Fruit fly (Drosophila melanogaster) whole organism, embryonic: Measurements from ENCODE around the gene Tango9.

Source experiments
- ATbp ChIP-seq: fragments of 200-800 bp; sonication (Bioruptor generic); optimal IDR thresholded peaks from 2 replicates; lab custom pipeline; 2017; ENCODE audit warnings: missing biosample characterization, mild to moderate bottlenecking, missing genetic modification characterization, missing genetic modification reagents
- Aef1 ChIP-seq: fragments of 200-800 bp; sonication (Bioruptor generic); IDR thresholded peaks from 3 replicates; pipeline ENCODE4 v1.3.6; 2022; ENCODE audit warnings: missing biosample characterization, missing genetic modification characterization
- BEAF-32 ChIP-seq: fragments of 200-800 bp; sonication (Bioruptor generic); optimal IDR thresholded peaks from 3 replicates; lab custom pipeline; 2017; ENCODE audit warnings: missing biosample characterization, missing genetic modification characterization, mild to moderate bottlenecking, moderate library complexity, missing genetic modification reagents
- Bgb ChIP-seq: fragments of 200-800 bp; sonication (Bioruptor generic); IDR thresholded peaks from 2 replicates; pipeline ENCODE4 v1.3.6; 2022; ENCODE audit warnings: missing biosample characterization, missing genetic modification characterization; ENCODE audit not compliant: partially characterized antibody
- Blimp-1 ChIP-seq: fragments of 200-800 bp; sonication (Bioruptor generic); optimal IDR thresholded peaks from 3 replicates; lab custom pipeline; 2018; ENCODE audit warnings: missing biosample characterization, missing genetic modification characterization, mild to moderate bottlenecking, moderate library complexity, missing genetic modification reagents
- Bteb2 ChIP-seq: fragments of 200-800 bp; sonication (Bioruptor generic); optimal IDR thresholded peaks from 2 replicates; lab custom pipeline; 2016; ENCODE audit warnings: missing biosample characterization, missing genetic modification characterization
- CG10366 ChIP-seq: fragments of 200-800 bp; sonication (Bioruptor generic); IDR thresholded peaks from 2 replicates; pipeline ENCODE4 v1.3.6; 2022; ENCODE audit warnings: missing biosample characterization, missing genetic modification characterization
- CG11723 ChIP-seq: fragments of 200-800 bp; sonication (Bioruptor generic); optimal IDR thresholded peaks from 2 replicates; lab custom pipeline; 2017; ENCODE audit warnings: missing biosample characterization, mild to moderate bottlenecking, missing genetic modification characterization
- CG15696 ChIP-seq: fragments of 200-800 bp; sonication (Bioruptor generic); optimal IDR thresholded peaks from 2 replicates; lab custom pipeline; 2019; ENCODE audit warnings: missing biosample characterization, mild to moderate bottlenecking, missing genetic modification characterization, moderate library complexity
- CG17385 ChIP-seq: fragments of 200-800 bp; sonication (Bioruptor generic); optimal IDR thresholded peaks from 3 replicates; lab custom pipeline; 2018; ENCODE audit warnings: missing biosample characterization, mild to moderate bottlenecking, missing genetic modification characterization
- CG17568 ChIP-seq: fragments of 200-800 bp; sonication (Bioruptor generic); optimal IDR thresholded peaks from 2 replicates; lab custom pipeline; 2018; ENCODE audit warnings: missing biosample characterization, mild to moderate bottlenecking, missing genetic modification characterization, moderate library complexity
- CG17912 ChIP-seq: fragments of 200-800 bp; sonication (Bioruptor generic); optimal IDR thresholded peaks from 2 replicates; lab custom pipeline; 2018; ENCODE audit warnings: missing biosample characterization, mild to moderate bottlenecking, missing genetic modification characterization
- CG18599 ChIP-seq: fragments of 200-800 bp; sonication (Bioruptor generic); optimal IDR thresholded peaks from 3 replicates; lab custom pipeline; 2017; ENCODE audit warnings: missing biosample characterization, missing genetic modification characterization, mild to moderate bottlenecking, moderate library complexity, missing genetic modification reagents
- CG30020 ChIP-seq: fragments of 200-800 bp; optimal IDR thresholded peaks from 2 replicates; lab custom pipeline; 2019; ENCODE audit warnings: missing biosample characterization, mild to moderate bottlenecking, missing genetic modification characterization, moderate library complexity
- CG31224 ChIP-seq: fragments of 200-800 bp; sonication (Bioruptor generic); IDR thresholded peaks from 2 replicates; pipeline ENCODE4 v1.3.6; 2022; ENCODE audit warnings: missing biosample characterization, missing genetic modification characterization
- CG32532 ChIP-seq: fragments of 200-800 bp; sonication (Bioruptor generic); IDR thresholded peaks from 2 replicates; pipeline ENCODE4 v1.3.6; 2022; ENCODE audit warnings: missing biosample characterization, missing genetic modification characterization
- CG34224 ChIP-seq: fragments of 200-800 bp; sonication (Bioruptor generic); IDR thresholded peaks from 3 replicates; pipeline ENCODE4 v1.3.6; 2022; ENCODE audit warnings: missing biosample characterization, missing genetic modification characterization; ENCODE audit not compliant: partially characterized antibody
- CG3847 ChIP-seq: fragments of 200-800 bp; sonication (Bioruptor generic); IDR thresholded peaks from 2 replicates; pipeline ENCODE4 v1.3.6; 2022; ENCODE audit warnings: missing biosample characterization, missing genetic modification characterization
- CG4282 ChIP-seq: fragments of 200-800 bp; sonication (Bioruptor generic); optimal IDR thresholded peaks from 2 replicates; lab custom pipeline; 2016; ENCODE audit warnings: missing biosample characterization, missing genetic modification characterization
- CG6175 ChIP-seq: fragments of 200-800 bp; sonication (Bioruptor generic); IDR thresholded peaks from 3 replicates; pipeline ENCODE4 v1.3.6; 2022; ENCODE audit warnings: missing biosample characterization, missing genetic modification characterization
- CG7839 ChIP-seq: fragments of 200-800 bp; sonication (Bioruptor generic); optimal IDR thresholded peaks from 3 replicates; lab custom pipeline; 2018; ENCODE audit warnings: missing biosample characterization, mild to moderate bottlenecking, missing genetic modification characterization, moderate library complexity
- CG8924 ChIP-seq: fragments of 200-800 bp; optimal IDR thresholded peaks from 3 replicates; lab custom pipeline; 2019; ENCODE audit warnings: missing biosample characterization, mild to moderate bottlenecking, missing genetic modification characterization, moderate library complexity
- CG9437 ChIP-seq: fragments of 200-800 bp; sonication (Bioruptor generic); optimal IDR thresholded peaks from 2 replicates; lab custom pipeline; 2018; ENCODE audit warnings: missing biosample characterization, mild to moderate bottlenecking, missing genetic modification characterization
- CHES-1-like ChIP-seq: fragments of 200-800 bp; sonication (Bioruptor generic); optimal IDR thresholded peaks from 2 replicates; lab custom pipeline; 2016; ENCODE audit warnings: missing biosample characterization, missing genetic modification characterization
- Dll ChIP-seq: fragments of 200-800 bp; sonication (Bioruptor generic); IDR thresholded peaks from 4 replicates; pipeline ENCODE4 v1.3.6; 2022; ENCODE audit warnings: missing biosample characterization, missing genetic modification characterization; ENCODE audit not compliant: partially characterized antibody
- Fer3 ChIP-seq: fragments of 200-800 bp; sonication (Bioruptor generic); optimal IDR thresholded peaks from 2 replicates; lab custom pipeline; 2018; ENCODE audit warnings: missing biosample characterization, mild to moderate bottlenecking, missing genetic modification characterization, moderate library complexity
- H2.0 ChIP-seq: fragments of 200-800 bp; sonication (Bioruptor generic); IDR thresholded peaks from 2 replicates; pipeline ENCODE4 v1.3.6; 2022; ENCODE audit warnings: missing biosample characterization, missing genetic modification characterization
- HLH3B ChIP-seq: fragments of 200-800 bp; sonication (Bioruptor generic); IDR thresholded peaks from 2 replicates; pipeline ENCODE4 v1.3.6; 2022; ENCODE audit warnings: missing biosample characterization, missing genetic modification characterization
- HLHmδ ChIP-seq: fragments of 200-800 bp; sonication (Bioruptor generic); optimal IDR thresholded peaks from 2 replicates; lab custom pipeline; 2018; ENCODE audit warnings: missing biosample characterization, mild to moderate bottlenecking, missing genetic modification characterization, moderate library complexity
- Hr3 ChIP-seq: fragments of 200-800 bp; sonication (Bioruptor generic); optimal IDR thresholded peaks from 3 replicates; lab custom pipeline; 2016; ENCODE audit warnings: missing biosample characterization, missing genetic modification characterization
- Scr ChIP-seq: fragments of 200-800 bp; sonication (Bioruptor generic); IDR thresholded peaks from 2 replicates; pipeline ENCODE4 v1.3.6; 2022; ENCODE audit warnings: missing biosample characterization, missing genetic modification characterization; ENCODE audit not compliant: partially characterized antibody
- Six4 ChIP-seq: fragments of 200-800 bp; sonication (Bioruptor generic); optimal IDR thresholded peaks from 2 replicates; lab custom pipeline; 2016; ENCODE audit warnings: missing biosample characterization, missing genetic modification characterization
- Spps ChIP-seq: fragments of 200-800 bp; sonication (Bioruptor generic); optimal IDR thresholded peaks from 2 replicates; lab custom pipeline; 2018; ENCODE audit warnings: missing biosample characterization, mild to moderate bottlenecking, missing genetic modification characterization
- Stat92E ChIP-seq, 3 experiments: fragments of >200 bp in 2 of 3; fragments of 200-800 bp in 1 of 3; sonication (Bioruptor generic) in 1 of 3; optimal IDR thresholded peaks; 2 replicates each; lab custom pipeline; 2017 to 2019; ENCODE audit warnings: missing biosample characterization in 3 of 3, missing genetic modification characterization in 3 of 3, mild to moderate bottlenecking in 1 of 3, moderate library complexity in 1 of 3
- Vsx1 ChIP-seq: fragments of 200-800 bp; sonication (Bioruptor generic); optimal IDR thresholded peaks from 2 replicates; lab custom pipeline; 2017; ENCODE audit warnings: missing biosample characterization, mild to moderate bottlenecking, missing genetic modification characterization, missing genetic modification reagents
- bcd ChIP-seq: fragments of 200-800 bp; sonication (Bioruptor generic); optimal IDR thresholded peaks from 2 replicates; lab custom pipeline; 2017; ENCODE audit warnings: missing biosample characterization, mild to moderate bottlenecking, missing genetic modification characterization
- da ChIP-seq: fragments of 200-800 bp; sonication (Bioruptor generic); optimal IDR thresholded peaks from 2 replicates; lab custom pipeline; 2016; ENCODE audit warnings: missing biosample characterization, missing genetic modification characterization
- dimm ChIP-seq: fragments of 200-800 bp; sonication (Bioruptor generic); IDR thresholded peaks from 2 replicates; pipeline ENCODE4 v1.3.6; 2022; ENCODE audit warnings: missing biosample characterization, missing genetic modification characterization
- fd102C ChIP-seq: fragments of 200-800 bp; sonication (Bioruptor generic); optimal IDR thresholded peaks from 2 replicates; lab custom pipeline; 2018; ENCODE audit warnings: missing biosample characterization, mild to moderate bottlenecking, missing genetic modification characterization, moderate library complexity
- fu2 ChIP-seq: fragments of 200-800 bp; sonication (Bioruptor generic); optimal IDR thresholded peaks from 2 replicates; lab custom pipeline; 2016; ENCODE audit warnings: missing biosample characterization, missing genetic modification characterization
- gfzf ChIP-seq: fragments of 200-800 bp; sonication (Bioruptor generic); optimal IDR thresholded peaks from 2 replicates; lab custom pipeline; 2016; ENCODE audit warnings: missing biosample characterization, mild to moderate bottlenecking, missing genetic modification characterization, moderate library complexity
- luna ChIP-seq: fragments of 200-800 bp; sonication (Bioruptor generic); optimal IDR thresholded peaks from 2 replicates; lab custom pipeline; 2016; ENCODE audit warnings: missing biosample characterization, missing genetic modification characterization
- oc ChIP-seq: fragments of 200-800 bp; sonication (Bioruptor generic); optimal IDR thresholded peaks from 2 replicates; lab custom pipeline; 2018; ENCODE audit warnings: missing biosample characterization, mild to moderate bottlenecking, missing genetic modification characterization, moderate library complexity
- pnt ChIP-seq: fragments of 200-800 bp; sonication (Bioruptor generic); optimal IDR thresholded peaks from 3 replicates; lab custom pipeline; 2016; ENCODE audit warnings: missing biosample characterization, missing genetic modification characterization
- repo ChIP-seq: fragments of 200-800 bp; sonication (Bioruptor generic); optimal IDR thresholded peaks from 2 replicates; lab custom pipeline; 2016; ENCODE audit warnings: missing biosample characterization, missing genetic modification characterization
- salm ChIP-seq: fragments of 200-800 bp; sonication (Bioruptor generic); optimal IDR thresholded peaks from 2 replicates; lab custom pipeline; 2018; ENCODE audit warnings: missing biosample characterization, mild to moderate bottlenecking, missing genetic modification characterization
- scrt ChIP-seq: fragments of 200-800 bp; sonication (Bioruptor generic); optimal IDR thresholded peaks from 2 replicates; lab custom pipeline; 2018; ENCODE audit warnings: missing biosample characterization, mild to moderate bottlenecking, missing genetic modification characterization, moderate library complexity
- trem ChIP-seq: fragments of 200-800 bp; optimal IDR thresholded peaks from 3 replicates; lab custom pipeline; 2019; ENCODE audit warnings: missing biosample characterization, mild to moderate bottlenecking, missing genetic modification characterization, moderate library complexity
- trh ChIP-seq: fragments of 200-800 bp; sonication (Bioruptor generic); optimal IDR thresholded peaks from 2 replicates; lab custom pipeline; 2016; ENCODE audit warnings: missing biosample characterization, missing genetic modification characterization
- vnd ChIP-seq: fragments of 200-800 bp; sonication (Bioruptor generic); IDR thresholded peaks from 3 replicates; pipeline ENCODE4 v1.3.6; 2022; ENCODE audit warnings: missing biosample characterization, missing genetic modification characterization; ENCODE audit not compliant: partially characterized antibody

Gene Tango9

DNA sequence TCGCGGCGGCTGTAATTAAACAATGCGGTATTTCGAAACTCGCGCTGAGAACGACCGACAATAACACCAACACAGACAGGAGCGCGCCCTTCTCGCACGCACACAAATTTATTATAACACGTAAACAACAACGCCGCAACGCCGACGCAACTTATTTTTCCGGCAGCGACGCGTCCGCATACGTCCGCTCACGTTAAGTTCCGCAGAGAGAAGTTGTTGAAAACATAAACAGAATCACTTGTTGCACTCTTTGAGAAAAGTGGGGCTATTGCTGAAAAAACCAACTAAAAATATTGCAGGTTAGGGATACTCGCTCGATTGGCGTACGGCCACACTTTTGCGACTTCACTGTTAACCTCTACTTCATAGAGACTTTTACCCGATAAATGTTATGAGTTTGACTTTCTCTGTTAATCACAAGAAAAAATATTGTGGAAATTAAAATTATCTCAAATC, 25.8 kb downstream of the Tango9 start, which contains the start of gene Cad87A (continued):
- TF ChIP-seq Hr3 (no peak), Vsx1 (peak; percentile 67), fu2 (GFP tag; lab: Kevin White, UChicago) (no peak), Dll (GFP tag; lab: Robert Waterston, UW) (no peak), CG17912 (GFP tag; lab: Kevin White, UChicago) (peak; percentile 12), Stat92E (GFP tag; optimal IDR thresholded peaks at IDR 0.05; lab: Kevin White, UChicago) (peak in 1 of 3 experiments; percentile 62), CG17385 (GFP tag; lab: Kevin White, UChicago) (no peak), CHES-1-like (GFP tag; lab: Kevin White, UChicago) (peak; percentile 54), scrt (peak; percentile 99), gfzf (peak; percentile 91), Six4 (GFP tag; lab: Kevin White, UChicago) (no peak), vnd (GFP tag; lab: Robert Waterston, UW) (no peak), dimm (GFP tag; lab: Robert Waterston, UW) (no peak), CG30020 (tag; lab: Kevin White, UChicago) (no peak), da (GFP tag; lab: Kevin White, UChicago) (no peak), CG32532 (GFP tag; lab: Robert Waterston, UW) (no peak), trh (GFP tag; lab: Kevin White, UChicago) (no peak), Aef1 (GFP tag; lab: Robert Waterston, UW) (no peak), Scr (GFP tag; lab: Robert Waterston, UW) (no peak), CG31224 (GFP tag; lab: Robert Waterston, UW) (no peak), CG8924 (tag; lab: Kevin White, UChicago) (peak; percentile 78), pnt (GFP tag; lab: Kevin White, UChicago) (no peak), CG17568 (peak; percentile 16), CG34224 (GFP tag; lab: Robert Waterston, UW) (no peak), H2.0 (GFP tag; lab: Robert Waterston, UW) (no peak), Bteb2 (GFP tag; lab: Kevin White, UChicago) (no peak), Fer3 (tag; lab: Kevin White, UChicago) (peak; percentile 13), CG11723 (GFP tag; lab: Kevin White, UChicago) (no peak), repo (GFP tag; lab: Kevin White, UChicago) (peak; percentile 58), CG6175 (no peak), luna (GFP tag; lab: Kevin White, UChicago) (no peak), Spps (no peak), oc (peak; percentile 45), fd102C (no peak), CG18599 (GFP tag; lab: Kevin White, UChicago) (peak; percentile 47), trem (tag; lab: Kevin White, UChicago) (peak; percentile 36), Bgb (GFP tag; lab: Robert Waterston, UW) (no peak), BEAF-32 (GFP tag; lab: Kevin White, UChicago) (peak; percentile 7), Blimp-1 (GFP tag; lab: Kevin White, UChicago) (no peak), bcd (GFP tag; lab: Kevin White, UChicago) (no peak), CG15696 (no peak), ATbp (GFP tag; lab: Kevin White, UChicago) (peak; percentile 59), salm (tag; lab: Kevin White, UChicago) (no peak), CG7839 (tag; lab: Kevin White, UChicago) (no peak), HLHmδ (GFP tag; lab: Kevin White, UChicago) (peak; percentile 82), HLH3B (no peak), CG10366 (no peak), CG9437 (GFP tag; lab: Kevin White, UChicago) (peak; percentile 67), CG3847 (GFP tag; lab: Robert Waterston, UW) (no peak), CG4282 (no peak)
